Worm (Caenorhabditis elegans): ENCODE measurements around the gene mai-1.

mai-1 gene

DNA sequence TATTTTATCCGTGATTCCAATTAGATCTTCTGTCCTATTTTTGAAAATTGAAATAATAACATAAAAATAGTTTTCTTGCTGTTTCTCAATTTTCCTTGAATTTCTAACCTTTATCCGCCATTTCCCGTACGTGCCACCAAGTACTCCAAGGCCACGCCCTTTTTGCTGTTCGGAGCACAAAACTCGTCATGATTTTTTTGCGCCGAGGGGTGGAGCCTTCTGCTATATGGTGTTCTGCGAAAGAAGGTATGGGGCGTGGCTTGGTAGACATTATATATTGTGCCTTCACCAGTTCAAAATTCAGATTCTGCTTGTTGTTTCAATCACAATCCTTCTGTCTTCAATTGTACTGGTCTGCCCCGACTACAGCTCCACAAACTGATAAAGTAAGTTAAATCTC, 28.9 kb upstream of the mai-1 start, which contains the start of gene C15C7.4:
C15C7.4 (plus strand) TSS at position 301 of the 400 bp plus-strand sequence.
- TF ChIP-seq ceh-18 (tag; optimal IDR thresholded peaks at IDR 0.05) (no peak), ref-2 (tag; optimal IDR thresholded peaks at IDR 0.05) (no peak), ceh-48 (tag; optimal IDR thresholded peaks at IDR 0.05) (no peak), mec-3 (tag; optimal IDR thresholded peaks at IDR 0.05; ENCODE audit: borderline replicate concordance) (no peak), ceh-30 (tag; optimal IDR thresholded peaks at IDR 0.05) (no peak), ttx-3 (tag; optimal IDR thresholded peaks at IDR 0.05) (no peak), pha-4 (tag; optimal IDR thresholded peaks at IDR 0.05) (no peak), pax-1 (tag; optimal IDR thresholded peaks at IDR 0.05) (no peak), ceh-31 (tag; optimal IDR thresholded peaks at IDR 0.05) (no peak), ceh-9 (tag; optimal IDR thresholded peaks at IDR 0.05) (no peak), lim-6 (tag; optimal IDR thresholded peaks at IDR 0.05) (no peak), ets-4 (tag; optimal IDR thresholded peaks at IDR 0.05) (no peak), odd-2 (tag; optimal IDR thresholded peaks at IDR 0.05) (no peak), che-1 (tag; optimal IDR thresholded peaks at IDR 0.05) (no peak)

DNA sequence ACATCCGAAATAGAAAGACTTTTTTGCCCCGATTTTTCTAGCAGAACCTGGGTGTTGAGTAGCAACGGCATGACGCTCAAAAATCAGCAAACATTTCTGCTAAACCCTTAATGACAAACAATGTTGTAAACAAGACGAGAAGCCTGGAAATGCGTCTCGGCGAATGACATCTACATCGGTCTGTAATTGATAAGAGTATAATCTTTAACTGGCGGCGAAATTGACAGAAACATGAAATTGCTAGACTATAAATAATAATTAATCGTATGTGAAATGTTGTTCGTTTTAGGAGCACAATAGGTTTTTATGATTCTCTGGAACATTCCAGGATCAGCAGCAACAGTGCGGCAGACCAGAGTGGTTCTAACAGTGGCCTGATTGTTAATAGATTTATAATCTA, 25.3 kb upstream of the mai-1 start:
- TF ChIP-seq pax-1 (tag; optimal IDR thresholded peaks at IDR 0.05) (no peak), sox-2 (GFP tag; IDR thresholded peaks at IDR 0.05) (no peak), unc-86 (tag; optimal IDR thresholded peaks at IDR 0.05) (no peak), ztf-16 (tag; optimal IDR thresholded peaks at IDR 0.05) (no peak), K02D7.2 (tag; optimal IDR thresholded peaks at IDR 0.05) (no peak), ceh-31 (tag; optimal IDR thresholded peaks at IDR 0.05) (no peak), pros-1 (tag; optimal IDR thresholded peaks at IDR 0.05) (no peak), Y22D7AL.16 (tag; optimal IDR thresholded peaks at IDR 0.05) (no peak), odd-2 (tag; optimal IDR thresholded peaks at IDR 0.05) (no peak), dmd-4 (tag; optimal IDR thresholded peaks at IDR 0.05; ENCODE audit: borderline replicate concordance) (no peak), T23F11.4 (GFP tag; optimal IDR thresholded peaks at IDR 0.05) (no peak), ceh-48 (tag; optimal IDR thresholded peaks at IDR 0.05) (no peak), ahr-1 (tag; optimal IDR thresholded peaks at IDR 0.05) (no peak), hlh-6 (tag; optimal IDR thresholded peaks at IDR 0.05) (no peak), C38D4.7 (GFP tag; optimal IDR thresholded peaks at IDR 0.05) (no peak)

DNA sequence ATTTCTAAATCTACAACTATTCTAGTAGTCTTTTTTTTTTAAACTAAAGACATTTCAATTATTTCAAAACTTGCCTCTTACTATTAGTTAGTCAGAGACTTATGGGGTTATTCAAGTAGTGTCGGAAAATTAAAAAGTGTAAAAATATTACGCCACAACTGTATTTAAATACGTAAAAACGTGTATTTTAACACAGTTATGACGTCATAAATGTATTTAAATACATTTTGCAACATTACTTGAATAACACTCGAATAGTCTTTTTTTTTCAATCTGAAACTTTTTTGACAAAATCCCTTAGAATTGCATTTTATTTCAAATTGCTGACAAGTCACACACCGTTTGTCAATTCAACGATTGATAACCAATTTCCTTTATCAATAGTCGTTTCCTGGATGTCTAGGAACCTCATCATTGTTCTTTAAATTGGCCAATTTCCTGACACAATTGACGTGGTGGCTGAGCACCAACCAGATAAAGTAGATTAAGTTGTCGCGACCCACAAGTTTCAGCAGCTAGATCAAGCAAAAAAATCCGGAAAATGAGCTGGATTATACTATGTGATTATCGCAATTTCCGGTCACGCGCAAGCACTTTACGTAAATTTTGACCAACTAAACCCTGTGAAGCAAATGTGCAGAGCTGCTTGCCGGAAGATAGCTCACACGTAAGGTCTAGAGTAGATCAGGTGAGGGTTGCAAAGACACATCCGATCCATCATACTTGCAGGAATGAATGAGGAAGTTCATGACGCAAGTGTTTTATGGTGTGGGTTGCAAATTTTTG, 23.3 kb upstream of the mai-1 start:
- TF ChIP-seq ceh-31 (tag; optimal IDR thresholded peaks at IDR 0.05): no peak
- TF ChIP-seq pha-4 (tag; optimal IDR thresholded peaks at IDR 0.05): no peak
- no peak for TF ChIP-seq ttx-3 (tag; optimal IDR thresholded peaks at IDR 0.05)
- TF ChIP-seq hlh-15 (tag; optimal IDR thresholded peaks at IDR 0.05): no peak
- no peak for TF ChIP-seq sox-4 (tag; optimal IDR thresholded peaks at IDR 0.05)
- TF ChIP-seq sox-2 (GFP tag; IDR thresholded peaks at IDR 0.05): no peak
- no peak for TF ChIP-seq elt-4 (tag; optimal IDR thresholded peaks at IDR 0.05)
- TF ChIP-seq ceh-18 (tag; optimal IDR thresholded peaks at IDR 0.05): no peak
- no peak for TF ChIP-seq odd-2 (tag; optimal IDR thresholded peaks at IDR 0.05)
- no peak for TF ChIP-seq ceh-45 (GFP tag; IDR thresholded peaks at IDR 0.05)
- TF ChIP-seq elt-2 (tag; optimal IDR thresholded peaks at IDR 0.05): no peak

DNA sequence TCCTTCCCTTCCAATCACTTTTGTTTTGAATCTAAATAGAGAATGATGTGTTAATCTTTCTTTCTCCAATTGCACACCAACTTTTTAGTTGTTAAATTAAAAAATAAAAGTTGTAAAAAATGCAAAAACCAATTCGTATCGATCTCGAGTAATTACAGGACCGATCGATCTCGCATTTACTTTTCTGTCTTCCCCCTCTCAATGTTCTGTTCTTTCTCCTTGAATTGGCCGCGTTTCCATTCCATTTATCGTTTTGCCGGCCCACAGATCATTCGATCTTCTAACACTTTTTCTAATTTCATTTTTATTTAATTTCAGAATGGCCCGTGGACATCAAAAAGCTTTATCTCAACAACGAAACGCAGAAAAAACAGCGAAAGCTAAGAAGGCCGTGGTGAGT, 18.8 kb upstream of the mai-1 start, which contains the start of gene K10B3.1:
K10B3.1 (plus strand) TSS at position 301 of the 400 bp plus-strand sequence.
- no peak for TF ChIP-seq pqm-1 (tag; optimal IDR thresholded peaks at IDR 0.05)
- no peak for TF ChIP-seq pax-1 (tag; optimal IDR thresholded peaks at IDR 0.05)
- no peak for TF ChIP-seq nhr-11 (tag; optimal IDR thresholded peaks at IDR 0.05)
- TF ChIP-seq hlh-8 (tag; optimal IDR thresholded peaks at IDR 0.05): no peak
- TF ChIP-seq nfya-1 (tag; optimal IDR thresholded peaks at IDR 0.05): no peak
- TF ChIP-seq pat-9 (tag; optimal IDR thresholded peaks at IDR 0.05): no peak
- no peak for TF ChIP-seq dve-1 (tag; optimal IDR thresholded peaks at IDR 0.05)
- no peak for TF ChIP-seq pha-4 (tag; optimal IDR thresholded peaks at IDR 0.05)
- TF ChIP-seq unc-42 (tag; optimal IDR thresholded peaks at IDR 0.05): no peak
